Worm (Caenorhabditis elegans) whole organism, L2 larva: ENCODE measurements around the gene syp-1.

Source experiments
- C34F6.9 ChIP-seq: fragments of 150-350 bp; optimal IDR thresholded peaks from 2 replicates; lab custom pipeline; 2014; ENCODE audit warnings: missing biosample characterization, missing genetic modification characterization
- F13H6.1 ChIP-seq: sonication (generic microtip); optimal IDR thresholded peaks from 2 replicates; lab custom pipeline; 2016; ENCODE audit warnings: missing genetic modification characterization, missing compliant biosample characterization
- Y55F3AM.14 ChIP-seq: fragments of 200-800 bp; sonication (Bioruptor generic); optimal IDR thresholded peaks from 2 replicates; lab custom pipeline; 2018; ENCODE audit warnings: mild to moderate bottlenecking, missing genetic modification characterization, missing compliant biosample characterization
- aly-2 ChIP-seq: fragments of 150-350 bp; optimal IDR thresholded peaks from 2 replicates; lab custom pipeline; 2014; ENCODE audit warnings: missing biosample characterization, missing genetic modification characterization
- ama-1 ChIP-seq: fragments of 150-350 bp; optimal IDR thresholded peaks from 2 replicates; lab custom pipeline; 2018; ENCODE audit warnings: inconsistent platforms
- ceh-82 ChIP-seq: fragments of 150-350 bp; optimal IDR thresholded peaks from 2 replicates; lab custom pipeline; 2014; ENCODE audit warnings: missing biosample characterization, missing genetic modification characterization
- elt-3 ChIP-seq: sonication (generic microtip); optimal IDR thresholded peaks from 2 replicates; lab custom pipeline; 2017; ENCODE audit warnings: missing biosample characterization, missing genetic modification characterization
- fos-1 ChIP-seq: fragments of 150-350 bp; optimal IDR thresholded peaks from 2 replicates; lab custom pipeline; 2014; ENCODE audit warnings: missing biosample characterization, missing genetic modification characterization
- gmeb-1 ChIP-seq: fragments of 150-350 bp; optimal IDR thresholded peaks from 2 replicates; lab custom pipeline; 2014; ENCODE audit warnings: missing biosample characterization, missing genetic modification characterization
- lin-13 ChIP-seq: fragments of 150-350 bp; optimal IDR thresholded peaks from 2 replicates; lab custom pipeline; 2014; ENCODE audit warnings: missing biosample characterization, missing genetic modification reagents, missing genetic modification characterization
- lsy-2 ChIP-seq, 2 experiments: fragments of 150-350 bp in 1 of 2; sonication (generic microtip) in 1 of 2; optimal IDR thresholded peaks; 2 replicates each; lab custom pipeline; 2014 to 2017; ENCODE audit warnings: missing biosample characterization in 2 of 2, missing genetic modification characterization in 2 of 2
- mab-5 ChIP-seq: fragments of 150-350 bp; optimal IDR thresholded peaks from 2 replicates; lab custom pipeline; 2014; ENCODE audit warnings: missing biosample characterization, missing genetic modification characterization
- mbf-1 ChIP-seq: sonication (generic microtip); optimal IDR thresholded peaks from 2 replicates; lab custom pipeline; 2017; ENCODE audit warnings: missing biosample characterization, missing genetic modification characterization
- mdl-1 ChIP-seq, 2 experiments: fragments of 150-350 bp in 1 of 2; sonication (generic microtip) in 1 of 2; optimal IDR thresholded peaks; 2 replicates each; lab custom pipeline; 2017; ENCODE audit warnings: missing biosample characterization in 2 of 2, missing genetic modification characterization in 2 of 2
- nhr-10 ChIP-seq: sonication (generic microtip); optimal IDR thresholded peaks from 2 replicates; lab custom pipeline; 2017; ENCODE audit warnings: missing biosample characterization, missing genetic modification characterization
- nhr-12 ChIP-seq: fragments of 150-350 bp; optimal IDR thresholded peaks from 2 replicates; lab custom pipeline; 2014; ENCODE audit warnings: missing biosample characterization, missing genetic modification characterization
- nhr-129 ChIP-seq: fragments of 150-350 bp; optimal IDR thresholded peaks from 2 replicates; lab custom pipeline; 2014; ENCODE audit warnings: missing biosample characterization, missing genetic modification characterization
- nhr-21 ChIP-seq: fragments of 150-350 bp; optimal IDR thresholded peaks from 2 replicates; lab custom pipeline; 2014; ENCODE audit warnings: missing biosample characterization, missing genetic modification characterization
- nhr-23 ChIP-seq: fragments of 150-350 bp; optimal IDR thresholded peaks from 2 replicates; lab custom pipeline; 2014; ENCODE audit warnings: missing biosample characterization, missing genetic modification reagents, missing genetic modification characterization
- nhr-237 ChIP-seq: fragments of 150-350 bp; optimal IDR thresholded peaks from 2 replicates; lab custom pipeline; 2014; ENCODE audit warnings: missing biosample characterization, missing genetic modification characterization
- nhr-25 ChIP-seq: fragments of 150-350 bp; sonication (generic microtip); optimal IDR thresholded peaks from 3 replicates; lab custom pipeline; 2014; ENCODE audit warnings: missing biosample characterization, missing genetic modification characterization
- nhr-6 ChIP-seq: fragments of 150-350 bp; optimal IDR thresholded peaks from 2 replicates; lab custom pipeline; 2014; ENCODE audit warnings: missing biosample characterization, missing genetic modification characterization
- nhr-77 ChIP-seq: fragments of 150-350 bp; optimal IDR thresholded peaks from 2 replicates; lab custom pipeline; 2014; ENCODE audit warnings: missing biosample characterization, missing genetic modification characterization
- skn-1 ChIP-seq: sonication (generic microtip); optimal IDR thresholded peaks from 2 replicates; lab custom pipeline; 2017; ENCODE audit warnings: missing biosample characterization, missing genetic modification characterization
- sma-3 ChIP-seq: sonication (generic microtip); optimal IDR thresholded peaks from 2 replicates; lab custom pipeline; 2016; ENCODE audit warnings: missing genetic modification reagents, missing genetic modification characterization, missing compliant biosample characterization
- sma-9 ChIP-seq, 2 experiments: fragments of 150-350 bp in 1 of 2; sonication (generic microtip) in 1 of 2; optimal IDR thresholded peaks; 2 replicates each; lab custom pipeline; 2014 to 2016; ENCODE audit warnings: missing genetic modification characterization in 2 of 2, mild to moderate bottlenecking in 1 of 2, missing biosample characterization in 1 of 2, missing compliant biosample characterization in 1 of 2, missing genetic modification reagents in 1 of 2, moderate library complexity in 1 of 2
- unc-39 ChIP-seq: fragments of 150-350 bp; optimal IDR thresholded peaks from 2 replicates; lab custom pipeline; 2014; ENCODE audit warnings: missing biosample characterization, missing genetic modification characterization
- unc-55 ChIP-seq: fragments of 150-350 bp; sonication (generic microtip); optimal IDR thresholded peaks from 3 replicates; lab custom pipeline; 2014; ENCODE audit warnings: missing biosample characterization, missing genetic modification reagents, missing genetic modification characterization
- unc-62 ChIP-seq: fragments of 150-350 bp; optimal IDR thresholded peaks from 2 replicates; lab custom pipeline; 2014; ENCODE audit warnings: missing biosample characterization, missing genetic modification reagents, missing genetic modification characterization
- zag-1 ChIP-seq: fragments of 150-350 bp; optimal IDR thresholded peaks from 2 replicates; lab custom pipeline; 2014; ENCODE audit warnings: missing biosample characterization, missing genetic modification characterization
- ztf-1 ChIP-seq: fragments of 200-800 bp; sonication (Bioruptor generic); conservative IDR thresholded peaks from 2 replicates; pipeline ENCODE4 v1.3.6; 2022; ENCODE audit warnings: missing genetic modification characterization, missing compliant biosample characterization
- ztf-11 ChIP-seq: sonication (generic microtip); optimal IDR thresholded peaks from 2 replicates; lab custom pipeline; 2017; ENCODE audit warnings: missing biosample characterization, missing genetic modification characterization
- ztf-4 ChIP-seq: fragments of 150-350 bp; optimal IDR thresholded peaks from 2 replicates; lab custom pipeline; 2014; ENCODE audit warnings: missing biosample characterization, missing genetic modification characterization

syp-1 gene

DNA sequence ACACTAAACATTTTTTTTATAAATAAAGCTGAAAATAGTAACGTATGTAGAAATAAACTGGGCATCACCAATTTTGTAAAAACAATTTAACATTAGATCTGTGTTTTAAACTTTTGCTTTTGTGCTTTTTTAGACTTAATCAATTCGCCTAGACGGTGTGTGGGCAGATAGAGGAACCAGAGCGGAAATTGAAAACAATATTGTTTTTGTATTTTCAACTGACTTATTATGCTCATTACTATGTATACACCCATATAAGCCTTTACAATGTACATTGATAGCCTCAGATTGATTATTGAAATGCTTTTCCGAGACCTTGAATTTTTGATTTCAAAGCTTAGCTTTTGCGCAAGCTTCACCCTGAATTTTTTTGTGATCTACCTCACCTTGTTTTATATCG is 25.9 kb downstream of the syp-1 start, which contains the start of gene str-73:
Gene str-73 (plus strand): TSS at position 301 of the 400 bp plus-strand sequence.
- TF ChIP-seq F13H6.1 (tag; lab: Kevin White, UChicago) (no peak), Y55F3AM.14 (GFP tag; lab: Kevin White, UChicago) (no peak), sma-9 (GFP tag; optimal IDR thresholded peaks at IDR 0.05; lab: Kevin White, UChicago) (no peak), sma-9 (tag; optimal IDR thresholded peaks at IDR 0.05; lab: Kevin White, UChicago) (no peak)

DNA sequence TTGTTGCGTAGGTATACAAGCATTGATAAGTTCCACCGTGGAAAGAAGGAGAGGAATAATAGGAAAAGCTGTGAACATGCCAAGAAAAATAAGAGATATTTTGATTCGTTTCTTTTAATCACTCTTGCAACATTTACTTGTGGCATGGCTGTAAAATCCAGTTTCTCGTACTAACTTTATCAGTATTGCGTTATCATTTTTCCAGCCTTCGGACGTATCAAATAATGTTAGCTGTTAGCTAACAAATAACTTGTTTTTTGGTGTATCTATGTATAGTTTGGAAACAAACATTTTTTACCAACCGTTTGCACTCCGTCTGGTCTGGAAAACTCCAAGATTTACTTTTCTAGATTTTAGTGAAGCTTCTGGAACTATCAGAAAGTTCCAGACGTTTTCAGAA is 29.4 kb downstream of the syp-1 start, which contains the start of gene clec-234:
Gene clec-234 (minus strand): TSS at position 101 of the 400 bp plus-strand sequence.
- TF ChIP-seq mab-5 (tag; lab: Kevin White, UChicago): no peak
- TF ChIP-seq nhr-6 (tag; lab: Kevin White, UChicago): no peak
- TF ChIP-seq fos-1: no peak
- TF ChIP-seq ztf-4 (tag; lab: Kevin White, UChicago): no peak
- no peak for TF ChIP-seq nhr-21 (tag; lab: Kevin White, UChicago)
- TF ChIP-seq nhr-12 (tag; lab: Kevin White, UChicago): no peak
- no peak for TF ChIP-seq nhr-23
- TF ChIP-seq, all 48 proteins: peak for 0

DNA sequence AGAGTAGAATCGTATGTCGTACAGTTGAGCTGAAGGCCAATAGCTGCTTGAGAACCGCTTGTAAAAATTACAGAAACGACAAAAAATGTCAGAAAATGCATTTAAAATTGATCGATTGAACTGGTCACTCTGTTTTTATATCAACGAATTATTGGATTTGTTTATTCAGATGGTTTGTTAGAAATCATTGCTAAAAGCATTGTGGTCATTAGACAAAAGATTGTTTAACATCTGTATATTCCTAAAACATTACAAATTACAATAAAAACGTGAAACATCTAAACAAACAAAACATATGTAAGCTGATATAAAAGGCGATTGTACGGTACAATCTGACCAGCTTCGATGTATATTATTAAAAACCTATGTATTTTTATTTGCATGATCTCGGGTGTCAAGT is 31.4 kb downstream of the syp-1 start, which contains the start of the genes F26D2.13 and F26D2.14:
Gene F26D2.13 (minus strand): TSS at position 101 of the 400 bp plus-strand sequence.
Gene F26D2.14 (plus strand): TSS at position 346 of the 400 bp plus-strand sequence.
- TF ChIP-seq gmeb-1 (tag; lab: Kevin White, UChicago) (no peak), ceh-82 (tag; lab: Kevin White, UChicago) (no peak), C34F6.9 (no peak), ztf-11 (tag; lab: Kevin White, UChicago) (no peak), lsy-2 (tag; optimal IDR thresholded peaks at IDR 0.05; lab: Kevin White, UChicago) (no peak), elt-3 (tag; lab: Kevin White, UChicago) (no peak), nhr-10 (tag; lab: Kevin White, UChicago) (no peak), unc-39 (tag; lab: Kevin White, UChicago) (no peak), nhr-6 (tag; lab: Kevin White, UChicago) (no peak), nhr-237 (tag; lab: Kevin White, UChicago) (no peak), skn-1 (no peak)

DNA sequence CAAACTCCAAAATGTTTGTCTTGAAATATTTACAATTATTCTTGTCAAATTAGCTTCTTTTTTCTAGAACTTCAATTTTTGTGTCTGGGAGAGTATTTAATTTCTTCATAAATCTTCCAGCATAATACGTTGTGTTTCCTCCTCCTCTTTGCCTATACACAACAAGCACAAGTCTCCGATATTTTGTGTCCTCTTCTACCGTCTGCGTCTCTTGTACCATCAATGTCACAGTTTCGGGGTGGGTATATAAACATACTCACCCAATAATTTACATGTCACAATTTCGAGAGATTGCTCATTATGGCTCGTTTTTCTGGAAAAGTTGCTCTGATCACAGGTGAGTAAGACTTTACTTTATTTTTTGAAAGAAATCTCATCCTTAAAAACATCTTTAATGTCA is 33.5 kb downstream of the syp-1 start, which contains the start of gene F26D2.15:
Gene F26D2.15 (plus strand): TSS at position 301 of the 400 bp plus-strand sequence.
- TF ChIP-seq unc-55 (GFP tag; lab: Kevin White, UChicago) (no peak), zag-1 (tag; lab: Kevin White, UChicago) (no peak), mdl-1 (tag; optimal IDR thresholded peaks at IDR 0.05; lab: Kevin White, UChicago) (no peak), ztf-1 (GFP tag; lab: Robert Waterston, UW) (no peak), sma-9 (GFP tag; optimal IDR thresholded peaks at IDR 0.05; lab: Kevin White, UChicago) (no peak), sma-9 (tag; optimal IDR thresholded peaks at IDR 0.05; lab: Kevin White, UChicago) (no peak), lin-13 (GFP tag; lab: Kevin White, UChicago) (no peak), nhr-129 (no peak)

DNA sequence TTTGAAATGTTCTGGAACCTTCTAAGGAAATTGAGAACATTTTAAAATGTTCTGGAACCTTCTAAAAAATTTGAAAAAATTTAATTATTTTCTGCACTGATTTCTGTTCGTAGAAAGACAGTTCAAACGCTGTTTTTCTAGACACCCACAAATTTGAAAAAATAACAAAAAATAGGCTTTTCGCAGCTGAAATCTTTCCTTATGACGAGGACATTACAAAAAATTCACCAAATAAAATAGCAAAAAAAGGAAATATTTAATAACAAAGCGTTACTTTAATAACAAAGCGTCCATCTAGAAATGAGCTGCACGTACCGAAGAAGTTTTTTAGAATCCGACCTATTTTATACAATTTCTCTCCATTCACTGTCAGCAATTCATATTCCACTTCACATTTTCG is 39.6 kb downstream of the syp-1 start, which contains the start of gene srh-141:
Gene srh-141 (plus strand): TSS at position 301 of the 400 bp plus-strand sequence.
- TF ChIP-seq F13H6.1 (tag; lab: Kevin White, UChicago): no peak
- TF ChIP-seq gmeb-1 (tag; lab: Kevin White, UChicago): no peak
- TF ChIP-seq zag-1 (tag; lab: Kevin White, UChicago): no peak
- no peak for TF ChIP-seq unc-62 (GFP tag; lab: Kevin White, UChicago)
- TF ChIP-seq nhr-77 (tag; lab: Kevin White, UChicago): no peak
- no peak for TF ChIP-seq mbf-1 (tag; lab: Kevin White, UChicago)
- no peak for TF ChIP-seq sma-3 (GFP tag; lab: Kevin White, UChicago)
- no peak for TF ChIP-seq aly-2 (tag; lab: Kevin White, UChicago)
- no peak for TF ChIP-seq ztf-1 (GFP tag; lab: Robert Waterston, UW)
- TF ChIP-seq nhr-129: no peak
- TF ChIP-seq nhr-25: no peak
- TF ChIP-seq Y55F3AM.14 (GFP tag; lab: Kevin White, UChicago): no peak
- no peak for TF ChIP-seq C34F6.9
- TF ChIP-seq ama-1 (lab: Kevin White, UChicago): no peak
- TF ChIP-seq, all 48 proteins: peak for 0
